Worm (Caenorhabditis elegans) whole organism, L3 larva: Measurements from ENCODE around the gene C05B5.17.

Source experiments
- R02D3.7 ChIP-seq: fragments of 150-350 bp; optimal IDR thresholded peaks from 2 replicates; lab custom pipeline; 2014; ENCODE audit warnings: missing biosample characterization, missing genetic modification characterization
- ZK546.5 ChIP-seq: sonication (generic microtip); optimal IDR thresholded peaks from 2 replicates; lab custom pipeline; 2017; ENCODE audit warnings: missing biosample characterization, missing genetic modification characterization
- ama-1 ChIP-seq: fragments of 150-350 bp; optimal IDR thresholded peaks from 2 replicates; lab custom pipeline; 2018
- ceh-16 ChIP-seq: sonication (generic microtip); optimal IDR thresholded peaks from 2 replicates; lab custom pipeline; 2017; ENCODE audit warnings: missing biosample characterization, missing genetic modification characterization
- ceh-28 ChIP-seq: fragments of 150-350 bp; optimal IDR thresholded peaks from 2 replicates; lab custom pipeline; 2014; ENCODE audit warnings: missing biosample characterization, missing genetic modification reagents, missing genetic modification characterization
- ceh-82 ChIP-seq: fragments of 150-350 bp; optimal IDR thresholded peaks from 2 replicates; lab custom pipeline; 2014; ENCODE audit warnings: missing biosample characterization, missing genetic modification characterization
- ceh-9 ChIP-seq: sonication (generic microtip); optimal IDR thresholded peaks from 2 replicates; lab custom pipeline; 2018; ENCODE audit warnings: missing biosample characterization, missing genetic modification characterization
- daf-12 ChIP-seq: fragments of 150-350 bp; optimal IDR thresholded peaks from 2 replicates; lab custom pipeline; 2014; ENCODE audit warnings: missing biosample characterization, missing genetic modification reagents, missing genetic modification characterization
- egl-27 ChIP-seq: sonication (generic microtip); optimal IDR thresholded peaks from 4 replicates; lab custom pipeline; 2017; ENCODE audit warnings: missing biosample characterization, missing genetic modification reagents, missing genetic modification characterization
- egl-5 ChIP-seq: fragments of 150-350 bp; optimal IDR thresholded peaks from 2 replicates; lab custom pipeline; 2017; ENCODE audit warnings: missing biosample characterization, missing genetic modification reagents, missing genetic modification characterization, inconsistent platforms
- elt-1 ChIP-seq: fragments of 150-350 bp; optimal IDR thresholded peaks from 2 replicates; lab custom pipeline; 2014; ENCODE audit warnings: missing biosample characterization, missing genetic modification characterization
- elt-2 ChIP-seq: sonication (generic microtip); optimal IDR thresholded peaks from 2 replicates; lab custom pipeline; 2016; ENCODE audit warnings: missing genetic modification reagents, mild to moderate bottlenecking, missing genetic modification characterization, missing compliant biosample characterization
- eor-1 ChIP-seq, 2 experiments: fragments of 150-350 bp; optimal IDR thresholded peaks; 2 replicates each; lab custom pipeline; 2014 to 2018; ENCODE audit warnings: missing biosample characterization in 2 of 2, missing genetic modification characterization in 2 of 2
- fkh-10 ChIP-seq: sonication (generic microtip); optimal IDR thresholded peaks from 2 replicates; lab custom pipeline; 2017; ENCODE audit warnings: missing biosample characterization, missing genetic modification reagents, missing genetic modification characterization
- fkh-2 ChIP-seq: fragments of 150-350 bp; optimal IDR thresholded peaks from 2 replicates; lab custom pipeline; 2014; ENCODE audit warnings: missing biosample characterization, missing genetic modification reagents, missing genetic modification characterization
- hmg-11 ChIP-seq: sonication (generic microtip); optimal IDR thresholded peaks from 2 replicates; lab custom pipeline; 2016; ENCODE audit warnings: missing genetic modification characterization, missing compliant biosample characterization
- mdl-1 ChIP-seq: fragments of 150-350 bp; optimal IDR thresholded peaks from 2 replicates; lab custom pipeline; 2014; ENCODE audit warnings: missing biosample characterization, missing genetic modification characterization
- mml-1 ChIP-seq: fragments of 150-350 bp; sonication (generic microtip); optimal IDR thresholded peaks from 3 replicates; lab custom pipeline; 2014; ENCODE audit warnings: missing biosample characterization, missing genetic modification characterization
- nfya-1 ChIP-seq: sonication (generic microtip); optimal IDR thresholded peaks from 2 replicates; lab custom pipeline; 2017; ENCODE audit warnings: missing genetic modification characterization, mild to moderate bottlenecking, missing compliant biosample characterization, antibody characterized with exemption, moderate library complexity; ENCODE audit not compliant: insufficient read depth
- nhr-11 ChIP-seq: fragments of 150-350 bp; optimal IDR thresholded peaks from 2 replicates; lab custom pipeline; 2014; ENCODE audit warnings: missing biosample characterization, missing genetic modification characterization
- nhr-23 ChIP-seq: fragments of 150-350 bp; optimal IDR thresholded peaks from 2 replicates; lab custom pipeline; 2014; ENCODE audit warnings: missing biosample characterization, missing genetic modification reagents, missing genetic modification characterization
- nhr-237 ChIP-seq: fragments of 150-350 bp; optimal IDR thresholded peaks from 2 replicates; lab custom pipeline; 2014; ENCODE audit warnings: missing biosample characterization, missing genetic modification characterization
- nhr-25 ChIP-seq: sonication (generic microtip); optimal IDR thresholded peaks from 2 replicates; lab custom pipeline; 2017; ENCODE audit warnings: missing biosample characterization, missing genetic modification characterization
- nhr-28 ChIP-seq: fragments of 150-350 bp; optimal IDR thresholded peaks from 2 replicates; lab custom pipeline; 2014; ENCODE audit warnings: missing biosample characterization, missing genetic modification characterization
- nhr-43 ChIP-seq: sonication (generic microtip); optimal IDR thresholded peaks from 2 replicates; lab custom pipeline; 2016; ENCODE audit warnings: mild to moderate bottlenecking, missing genetic modification characterization, missing compliant biosample characterization; ENCODE audit not compliant: poor library complexity, severe bottlenecking
- nhr-67 ChIP-seq: fragments of 150-350 bp; optimal IDR thresholded peaks from 2 replicates; lab custom pipeline; 2014; ENCODE audit warnings: missing biosample characterization, missing genetic modification characterization
- nhr-76 ChIP-seq: fragments of 150-350 bp; sonication (generic microtip); optimal IDR thresholded peaks from 5 replicates; lab custom pipeline; 2014; ENCODE audit warnings: missing biosample characterization, missing genetic modification characterization
- nhr-77 ChIP-seq: fragments of 150-350 bp; optimal IDR thresholded peaks from 2 replicates; lab custom pipeline; 2014; ENCODE audit warnings: missing biosample characterization, missing genetic modification characterization
- sea-2 ChIP-seq: fragments of 150-350 bp; sonication (generic microtip); optimal IDR thresholded peaks from 4 replicates; lab custom pipeline; 2014; ENCODE audit warnings: missing biosample characterization, missing genetic modification reagents, missing genetic modification characterization
- skn-1 ChIP-seq: fragments of 150-350 bp; optimal IDR thresholded peaks from 2 replicates; lab custom pipeline; 2014; ENCODE audit warnings: missing biosample characterization, missing genetic modification characterization
- tbx-2 ChIP-seq: sonication (generic microtip); optimal IDR thresholded peaks from 2 replicates; lab custom pipeline; 2016; ENCODE audit warnings: mild to moderate bottlenecking, missing genetic modification characterization, missing compliant biosample characterization
- unc-62 ChIP-seq: fragments of 150-350 bp; sonication (generic microtip); optimal IDR thresholded peaks from 4 replicates; lab custom pipeline; 2014; ENCODE audit warnings: missing biosample characterization, missing genetic modification reagents, missing genetic modification characterization
- zag-1 ChIP-seq: fragments of 150-350 bp; optimal IDR thresholded peaks from 2 replicates; lab custom pipeline; 2014; ENCODE audit warnings: missing biosample characterization, missing genetic modification characterization

Gene C05B5.17

DNA sequence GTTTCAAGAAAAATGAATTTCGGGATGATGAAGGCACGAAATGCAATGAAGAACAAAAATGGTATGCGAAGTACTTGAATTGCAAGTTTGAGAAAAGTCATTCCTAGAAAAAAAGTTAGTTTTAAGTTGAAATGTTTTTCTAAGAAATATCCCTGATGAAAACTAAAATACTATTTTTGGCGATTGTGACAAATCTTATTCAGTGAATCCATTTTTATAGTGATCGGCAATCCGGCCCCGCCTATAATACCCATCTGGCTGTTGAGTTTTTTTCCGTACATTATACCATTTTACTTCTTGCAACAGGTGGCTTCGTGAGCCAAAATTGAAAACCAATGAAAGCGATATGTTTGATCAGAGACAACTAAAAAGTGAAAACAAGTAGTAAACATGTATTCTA is at the start of gene C05B5.17:
C05B5.17 (minus strand) TSS at position 101 of the 400 bp plus-strand sequence.
- TF ChIP-seq ceh-28 (tag; lab: Kevin White, UChicago) (no peak), nhr-28 (no peak), nhr-25 (no peak), ama-1 (lab: Kevin White, UChicago) (no peak), sea-2 (GFP tag; lab: Kevin White, UChicago) (no peak), nhr-237 (no peak), nhr-76 (tag; lab: Kevin White, UChicago) (no peak), egl-27 (tag; lab: Kevin White, UChicago) (no peak), ceh-82 (no peak), nhr-67 (tag; lab: Kevin White, UChicago) (no peak), nhr-23 (tag; lab: Kevin White, UChicago) (no peak), mdl-1 (tag; lab: Kevin White, UChicago) (no peak), elt-1 (no peak), fkh-10 (GFP tag; lab: Kevin White, UChicago) (no peak), fkh-2 (tag; lab: Kevin White, UChicago) (no peak), zag-1 (tag; lab: Kevin White, UChicago) (no peak), egl-5 (tag; lab: Kevin White, UChicago) (no peak), R02D3.7 (tag; lab: Kevin White, UChicago) (no peak)

DNA sequence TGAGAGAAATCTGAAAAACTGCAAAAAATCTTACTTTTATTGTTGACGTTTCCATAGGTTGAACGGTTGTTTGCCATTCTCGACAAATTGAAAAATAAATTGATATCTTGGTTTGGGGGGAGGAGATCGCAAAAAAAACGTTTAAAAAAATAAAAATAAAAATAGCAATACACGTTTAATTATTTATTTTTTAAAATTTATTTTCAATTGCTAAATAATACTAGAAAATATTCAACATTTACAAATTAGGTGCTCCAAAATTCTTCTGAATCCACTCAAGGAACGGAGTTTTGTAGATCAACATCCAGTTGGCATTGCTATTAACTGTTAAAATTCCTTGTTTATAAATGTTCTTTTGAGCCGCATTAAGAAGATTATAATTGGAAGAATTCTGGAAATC is 40.9 kb upstream of the C05B5.17 start, which contains the start of gene T16G12.7:
T16G12.7 (minus strand) TSS at position 101 of the 400 bp plus-strand sequence.
- no peak for TF ChIP-seq sea-2 (GFP tag; lab: Kevin White, UChicago)
- TF ChIP-seq nhr-77: no peak
- no peak for TF ChIP-seq hmg-11 (tag; lab: Kevin White, UChicago)
- TF ChIP-seq ceh-16 (tag; lab: Kevin White, UChicago): no peak

DNA sequence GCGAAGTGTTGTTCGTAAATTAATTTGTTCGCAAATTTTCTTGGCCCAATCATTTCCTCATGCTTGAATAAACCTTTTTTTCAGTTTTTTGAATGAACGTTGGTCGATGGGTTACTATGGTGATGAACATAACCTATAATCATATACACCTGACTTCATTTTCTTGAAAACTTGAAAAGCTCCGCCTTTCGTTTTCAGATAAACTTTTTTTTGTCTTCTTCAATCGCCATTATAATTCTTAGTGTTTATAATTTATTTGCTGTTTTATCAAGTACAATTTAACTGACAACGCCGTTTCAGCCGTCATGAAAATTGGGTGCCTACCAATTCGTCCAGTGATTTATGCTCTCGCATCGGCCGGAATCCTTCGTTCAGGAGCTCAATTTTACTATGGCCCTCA is 38.0 kb upstream of the C05B5.17 start, which contains the start of gene M04D8.7:
M04D8.7 (plus strand) TSS at position 301 of the 400 bp plus-strand sequence.
- TF ChIP-seq ceh-82 (no peak), nhr-76 (tag; lab: Kevin White, UChicago) (no peak), fkh-10 (GFP tag; lab: Kevin White, UChicago) (peak; percentile 1)
- TF ChIP-seq, all 47 proteins: peak for 1

DNA sequence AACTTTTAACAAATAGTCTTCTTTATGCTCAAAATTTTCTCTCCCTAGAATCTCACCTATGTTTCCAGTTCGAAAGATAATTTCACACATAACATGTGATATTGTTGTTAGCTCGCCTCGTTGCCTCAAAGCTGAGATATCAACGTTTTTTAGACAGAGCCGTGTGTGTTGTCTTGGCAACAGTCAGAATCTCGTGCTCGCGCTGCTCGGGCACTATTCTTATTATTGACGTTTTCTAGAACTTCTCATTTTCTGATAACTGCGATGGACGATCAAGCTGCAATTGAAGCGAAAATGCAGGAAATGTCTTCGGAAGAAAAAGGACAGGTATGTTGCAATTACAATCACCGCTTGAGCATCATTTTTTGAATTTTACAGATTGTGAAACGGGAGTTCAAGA is 36.6 kb upstream of the C05B5.17 start, which contains the start of gene xbx-3:
xbx-3 (plus strand) TSS at position 163 of the 400 bp plus-strand sequence.
- TF ChIP-seq skn-1 (tag; lab: Kevin White, UChicago): no peak
- TF ChIP-seq nhr-11: peak; percentile 79
- TF ChIP-seq ceh-9 (tag; lab: Kevin White, UChicago): no peak
- TF ChIP-seq R02D3.7 (tag; lab: Kevin White, UChicago): no peak
- TF ChIP-seq ama-1 (lab: Kevin White, UChicago): no peak
- TF ChIP-seq fkh-2 (tag; lab: Kevin White, UChicago): no peak
- TF ChIP-seq sea-2 (GFP tag; lab: Kevin White, UChicago): no peak
- no peak for TF ChIP-seq tbx-2 (tag; lab: Kevin White, UChicago)
- no peak for TF ChIP-seq nhr-77

DNA sequence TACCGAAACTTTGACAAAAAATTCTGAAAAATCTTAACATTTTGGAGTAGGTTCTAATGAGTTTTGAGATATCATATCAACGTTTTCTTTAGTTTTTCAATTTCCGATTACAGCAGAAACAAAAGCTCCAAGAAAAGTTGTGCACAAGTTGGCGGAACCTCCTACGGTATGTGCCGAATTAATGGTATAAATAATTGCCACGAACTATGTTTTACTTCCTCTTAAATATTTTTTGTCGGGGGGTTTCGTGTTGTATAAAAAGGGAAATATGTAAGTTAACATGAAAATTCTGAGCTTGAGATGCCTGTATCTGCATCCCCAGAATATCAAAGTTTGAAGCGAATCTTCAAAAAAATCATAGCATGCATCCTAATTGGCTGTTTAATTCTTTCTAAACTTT is 34.7 kb upstream of the C05B5.17 start, which contains the start of gene M04D8.8:
M04D8.8 (plus strand) TSS at position 301 of the 400 bp plus-strand sequence.
- TF ChIP-seq daf-12 (tag; lab: Kevin White, UChicago): no peak
- no peak for TF ChIP-seq unc-62 (GFP tag; lab: Kevin White, UChicago)

DNA sequence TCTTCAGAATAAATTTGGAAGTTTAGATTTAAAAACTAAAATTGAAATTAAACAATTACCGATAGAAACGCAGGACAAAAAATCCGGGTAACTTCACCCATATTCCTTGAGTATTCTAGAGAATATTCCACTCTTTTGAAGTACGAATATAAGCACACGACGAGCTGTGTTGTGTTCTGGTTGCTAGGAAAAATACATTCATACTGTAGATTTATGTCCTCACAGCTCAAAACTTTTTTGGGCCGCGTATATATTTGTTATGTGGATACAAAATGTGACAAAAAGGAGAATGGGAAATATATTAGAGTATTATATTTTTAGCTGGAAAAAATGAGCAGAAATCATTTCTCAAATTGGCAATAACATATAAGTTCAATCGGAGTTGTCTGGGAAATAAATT is 34.1 kb upstream of the C05B5.17 start, which contains the start of gene M04D8.5:
M04D8.5 (minus strand) TSS at position 101 of the 400 bp plus-strand sequence.
- no peak for TF ChIP-seq mdl-1 (tag; lab: Kevin White, UChicago)
- TF ChIP-seq nhr-43: no peak
- TF ChIP-seq tbx-2 (tag; lab: Kevin White, UChicago): no peak
- TF ChIP-seq nfya-1: no peak
- TF ChIP-seq ceh-9 (tag; lab: Kevin White, UChicago): no peak
- no peak for TF ChIP-seq nhr-77
- TF ChIP-seq mml-1 (tag; lab: Kevin White, UChicago): no peak
- TF ChIP-seq eor-1 (tag; optimal IDR thresholded peaks at IDR 0.05; lab: Kevin White, UChicago): no peak
- TF ChIP-seq nhr-23 (tag; lab: Kevin White, UChicago): no peak
- no peak for TF ChIP-seq elt-2 (tag; lab: Kevin White, UChicago)
- TF ChIP-seq nhr-28: no peak
- TF ChIP-seq ZK546.5 (tag; lab: Kevin White, UChicago): no peak
- TF ChIP-seq nhr-25: no peak
- TF ChIP-seq, all 47 proteins: peak for 0
